Fruit fly (Drosophila melanogaster) S2 (cell line): ENCODE results near the gene Naprt.
A peak's percentile ranks its signal among the peaks of the same experiment; 100 is the strongest.

Source experiments
- CG8478 ChIP-seq: fragments of >200 bp; optimal IDR thresholded peaks from 2 replicates; lab custom pipeline; 2018
- CTCF ChIP-seq, 2 experiments: fragments of >200 bp; optimal IDR thresholded peaks; 2 replicates each; lab custom pipeline; 2018

The Naprt gene

dm6 chr2L:4197913-4198319, at the start of gene Naprt:
TSS of gene Naprt (minus strand) at chr2L:4198071.
- TF ChIP-seq CTCF (optimal IDR thresholded peaks at IDR 0.05; lab: Kevin White, UChicago) = no peak
- TF ChIP-seq CG8478 (lab: Kevin White, UChicago) = no peak

dm6 chr2L:4246376-4246775, 48.5 kb upstream of the Naprt start:
- no peak for TF ChIP-seq CTCF (optimal IDR thresholded peaks at IDR 0.05; lab: Kevin White, UChicago)
- TF ChIP-seq CG8478 (lab: Kevin White, UChicago) = no peak

DNA sequence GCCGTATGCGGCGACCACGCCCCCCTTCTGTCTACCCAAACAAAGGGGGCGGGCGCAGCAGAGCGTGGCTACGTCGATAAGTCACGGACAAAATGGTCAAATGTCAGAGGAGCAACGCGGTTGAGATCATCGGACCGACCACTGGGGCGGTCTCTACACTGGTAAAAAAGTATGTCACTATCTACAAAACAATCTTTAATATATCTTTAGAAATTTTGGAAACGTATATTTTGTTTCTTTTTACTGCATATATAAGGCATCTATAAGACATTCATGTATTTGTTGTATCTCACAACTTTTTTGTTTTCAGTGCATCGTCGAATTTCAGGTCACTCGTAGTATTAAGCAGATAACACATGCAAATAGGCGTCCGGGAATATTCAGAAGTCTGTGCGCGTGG, 43.6 kb upstream of the Naprt start:
- no peak for TF ChIP-seq CG8478 (lab: Kevin White, UChicago)
- no peak for TF ChIP-seq CTCF (optimal IDR thresholded peaks at IDR 0.05; lab: Kevin White, UChicago)

DNA sequence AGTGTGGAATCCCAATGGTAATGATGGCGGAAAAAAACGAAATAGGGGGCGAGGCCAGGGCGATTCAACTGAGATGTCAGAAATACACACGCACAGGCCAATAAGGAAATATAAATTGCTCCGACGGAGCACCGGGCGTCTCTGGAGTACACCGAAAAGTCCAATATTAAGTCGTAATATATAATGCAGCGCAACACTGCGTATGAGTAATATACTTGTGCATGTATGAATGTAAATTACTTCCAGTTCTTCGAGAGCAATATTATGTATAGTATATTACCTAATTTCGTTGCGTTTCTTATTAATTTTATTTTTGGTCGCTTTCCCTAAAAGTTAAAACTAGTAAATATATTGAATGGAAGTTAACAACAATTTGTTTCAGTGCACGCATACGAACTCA, 32.7 kb upstream of the Naprt start:
- no peak for TF ChIP-seq CTCF (optimal IDR thresholded peaks at IDR 0.05; lab: Kevin White, UChicago)
- TF ChIP-seq CG8478 (lab: Kevin White, UChicago) = no peak

- TF ChIP-seq CG8478 (lab: Kevin White, UChicago) = no peak
- TF ChIP-seq CTCF (optimal IDR thresholded peaks at IDR 0.05; lab: Kevin White, UChicago) = no peak
Measured at dm6 chr2L:4227546-4227945, 29.7 kb upstream of the Naprt start, which contains the start of gene RpL40. TSS of gene RpL40 (plus strand) at chr2L:4227699.

- TF ChIP-seq CG8478 (lab: Kevin White, UChicago) (no peak), CTCF (optimal IDR thresholded peaks at IDR 0.05; lab: Kevin White, UChicago) (peak in 1 of 2 experiments; percentile 2)
Measured at dm6 chr2L:4226792-4227191, 28.9 kb upstream of the Naprt start, which contains the start of gene CG3702. TSS of gene CG3702 (minus strand) at chr2L:4227097.

DNA sequence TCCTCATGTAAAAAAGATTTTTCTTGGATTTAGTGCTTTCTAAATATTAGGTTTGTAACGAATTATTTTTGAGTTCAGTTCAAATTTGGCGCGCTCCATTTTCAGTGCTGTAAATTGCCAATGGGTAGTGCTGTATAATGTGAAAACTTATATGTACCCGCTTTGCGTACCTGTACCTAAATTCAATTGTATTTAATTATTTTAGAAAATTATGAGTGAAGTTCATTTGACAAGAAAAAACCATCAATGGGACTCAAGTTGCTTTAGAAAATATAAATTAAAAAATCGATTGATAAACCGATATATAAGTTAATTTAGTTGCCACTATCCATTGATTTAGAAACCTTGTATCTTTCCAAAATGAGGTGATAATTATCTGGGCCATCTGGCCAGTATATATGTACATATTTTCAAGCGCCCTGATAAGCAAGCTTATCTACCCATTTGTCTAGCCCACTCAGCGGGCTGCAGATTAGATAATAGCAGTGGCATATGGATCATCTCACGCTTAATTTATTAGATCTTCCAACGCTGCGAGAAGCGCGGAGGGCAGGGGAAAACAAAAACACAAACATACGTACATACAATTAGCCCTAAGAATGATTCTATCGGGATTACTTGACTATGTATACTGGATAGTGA, 26.4 kb upstream of the Naprt start:
- TF ChIP-seq CTCF (optimal IDR thresholded peaks at IDR 0.05; lab: Kevin White, UChicago) (no peak), CG8478 (lab: Kevin White, UChicago) (no peak)

DNA sequence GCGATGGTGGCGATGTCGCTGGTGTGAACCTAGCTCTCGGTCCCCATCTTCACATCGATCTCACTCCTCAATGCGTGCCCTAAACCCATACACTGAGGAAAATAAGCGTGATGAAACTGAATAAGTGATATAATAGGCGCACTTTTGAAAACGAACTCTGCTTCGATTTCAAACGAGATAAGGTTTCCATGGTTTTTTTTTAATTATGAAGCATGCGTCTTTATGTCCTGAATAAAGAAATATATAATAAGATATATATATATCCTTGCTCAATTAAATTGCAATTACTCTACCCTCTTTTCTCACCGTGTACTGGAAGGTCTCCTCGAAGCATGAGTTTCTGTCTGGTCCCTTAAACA, 25.0 kb upstream of the Naprt start:
- TF ChIP-seq CG8478 (lab: Kevin White, UChicago) = no peak
- TF ChIP-seq CTCF (optimal IDR thresholded peaks at IDR 0.05; lab: Kevin White, UChicago) = no peak

dm6 chr2L:4222002-4222920, 24.4 kb upstream of the Naprt start:
- no peak for TF ChIP-seq CG8478 (lab: Kevin White, UChicago)

DNA sequence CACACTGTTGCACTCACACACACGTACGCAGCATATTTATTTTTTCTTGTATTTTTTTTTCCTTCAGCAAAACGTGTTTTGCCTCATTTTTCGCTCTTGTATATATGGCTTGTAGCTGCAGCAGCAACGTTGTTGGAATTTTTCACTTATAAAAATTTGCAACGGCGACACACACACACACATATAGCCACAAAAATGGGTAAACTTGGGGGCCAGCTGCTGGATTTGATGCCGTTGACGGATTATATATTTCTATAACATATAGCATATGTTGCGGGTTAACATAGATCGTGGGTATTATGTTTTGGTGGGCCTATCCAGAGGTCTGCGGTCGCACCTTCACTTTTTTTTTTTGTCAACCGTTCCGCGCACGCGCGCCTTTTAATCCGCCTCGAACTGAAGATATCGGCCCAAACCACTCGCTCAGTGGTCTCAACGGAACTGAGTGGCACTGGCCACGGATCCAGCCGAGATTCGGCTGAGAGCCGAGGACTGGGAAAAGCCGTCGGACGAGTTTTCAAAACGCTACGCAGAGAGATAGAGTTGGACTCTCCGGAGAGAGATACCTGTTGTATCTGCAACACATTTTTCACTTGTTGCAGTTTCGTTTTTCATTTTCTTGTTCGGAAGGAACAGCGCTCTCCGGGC, 23.6 kb upstream of the Naprt start, which contains the start of gene ft:
TSS of gene ft (minus strand) at position 443 of the 648 bp plus-strand sequence.
- TF ChIP-seq CG8478 (lab: Kevin White, UChicago) = no peak
- no peak for TF ChIP-seq CTCF (optimal IDR thresholded peaks at IDR 0.05; lab: Kevin White, UChicago)

- TF ChIP-seq CTCF (optimal IDR thresholded peaks at IDR 0.05; lab: Kevin White, UChicago) (no peak), CG8478 (lab: Kevin White, UChicago) (no peak)
Measured at dm6 chr2L:4218820-4219219, 20.9 kb upstream of the Naprt start.

DNA sequence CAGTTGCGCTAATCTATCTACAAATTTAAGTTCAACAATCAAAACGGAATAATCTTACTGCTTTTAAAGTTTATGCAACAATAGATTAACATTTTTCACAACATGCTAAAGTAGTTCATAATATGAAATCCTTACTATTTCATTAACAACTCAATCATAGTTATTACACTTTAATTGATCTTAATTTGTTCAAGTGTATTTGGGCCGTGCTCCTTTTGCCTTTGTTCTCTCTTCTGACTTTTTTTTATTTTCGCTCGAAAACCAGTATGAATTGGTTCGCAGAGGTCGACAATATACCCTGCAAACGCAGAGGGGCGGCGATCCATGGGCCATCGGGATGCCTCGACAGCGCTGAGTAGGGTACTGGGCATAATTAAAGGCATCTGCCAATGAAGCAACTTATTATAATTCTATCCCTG, 13.5 kb upstream of the Naprt start:
- TF ChIP-seq CTCF (optimal IDR thresholded peaks at IDR 0.05; lab: Kevin White, UChicago) (no peak), CG8478 (lab: Kevin White, UChicago) (no peak)

DNA sequence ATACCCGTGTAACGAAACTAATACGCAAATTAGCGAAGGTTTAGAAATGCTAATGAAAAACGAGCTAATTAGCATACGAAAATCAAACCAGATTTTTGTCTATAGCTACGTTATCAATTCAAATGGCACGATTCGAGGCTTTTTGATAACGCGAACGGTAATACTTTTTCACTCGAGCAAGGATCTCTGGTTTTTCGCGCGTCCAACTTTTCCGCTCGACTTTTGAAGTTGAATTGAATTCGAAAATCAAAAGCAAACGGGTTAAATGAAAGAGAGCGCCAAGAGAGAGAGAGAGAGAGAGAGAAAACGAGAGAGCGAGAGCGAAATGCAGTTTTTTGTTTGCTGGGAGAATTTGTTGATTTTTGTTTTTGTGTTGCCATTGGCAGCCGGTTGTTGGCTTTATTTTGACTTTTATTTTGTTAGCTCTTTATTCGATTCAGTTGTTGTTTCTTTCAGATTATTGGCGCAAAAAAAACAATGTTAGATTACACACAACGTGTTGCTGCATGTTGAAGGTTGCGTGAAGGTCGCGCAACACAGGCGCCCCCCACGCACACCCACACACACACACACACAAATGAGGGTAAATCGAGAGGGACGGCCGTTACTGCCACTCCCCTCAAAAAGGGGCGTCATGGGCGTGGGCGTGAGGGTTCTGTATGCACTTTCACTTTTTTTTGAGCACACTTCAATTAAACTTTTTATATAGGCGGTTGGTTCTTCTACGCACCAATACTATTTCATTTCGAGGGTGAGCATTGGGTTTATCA, 543 bp downstream of the Naprt start:
- no peak for TF ChIP-seq CTCF (optimal IDR thresholded peaks at IDR 0.05; lab: Kevin White, UChicago)
- TF ChIP-seq CG8478 (lab: Kevin White, UChicago) = no peak
